Worm (Caenorhabditis elegans): ENCODE results near the gene M03B6.3.

- TF ChIP-seq ama-1 (optimal IDR thresholded peaks at IDR 0.05) (no peak), lin-13 (GFP tag; optimal IDR thresholded peaks at IDR 0.05) (no peak), jun-1 (tag; optimal IDR thresholded peaks at IDR 0.05) (no peak)
These were observed 11.5 kb downstream of the M03B6.3 start, which contains the start of gene mct-3 for ce11 chrX:13852606-13853005.
